Fruit fly (Drosophila melanogaster): ENCODE measurements around the gene COX8.

COX8 gene

dm6 chr3L:21568848-21569372, 29.7 kb upstream of the COX8 start, which contains the start of the genes CRIF and SMC5:
TSS of gene CRIF (minus strand) at chr3L:21568898.
TSS of gene SMC5 (plus strand) at chr3L:21569176.
- TF ChIP-seq Fer3 (tag; optimal IDR thresholded peaks at IDR 0.05), result peak; percentile 46
- peak; percentile 67 for TF ChIP-seq Hr3 (GFP tag; optimal IDR thresholded peaks at IDR 0.05)
- TF ChIP-seq Jarid2 (GFP tag; optimal IDR thresholded peaks at IDR 0.05), result no peak
- peak; percentile 68 for TF ChIP-seq CG15601 (tag; optimal IDR thresholded peaks at IDR 0.05)
- no peak for TF ChIP-seq CG14860 (GFP tag; IDR thresholded peaks at IDR 0.05; ENCODE audit: partially characterized antibody)
- no peak for TF ChIP-seq CG8089 (GFP tag; optimal IDR thresholded peaks at IDR 0.05)
- TF ChIP-seq CG17361 (GFP tag; IDR thresholded peaks at IDR 0.05), result peak; percentile 86
- peak; percentile 48; the same call in 1 of the 2 replicates for TF ChIP-seq CG14441 (GFP tag; IDR thresholded peaks at IDR 0.05)
- no peak for TF ChIP-seq CG14965 (GFP tag; optimal IDR thresholded peaks at IDR 0.05; ENCODE audit: borderline replicate concordance)
- no peak for TF ChIP-seq CG11247 (GFP tag; IDR thresholded peaks at IDR 0.05)
- peak; percentile 70 for TF ChIP-seq CG9817 (tag; optimal IDR thresholded peaks at IDR 0.05)
- no peak for TF ChIP-seq wdn (GFP tag; IDR thresholded peaks at IDR 0.05)
- TF ChIP-seq Myb (GFP tag; optimal IDR thresholded peaks at IDR 0.05), result peak; percentile 43
- peak; percentile 88 for TF ChIP-seq lilli (GFP tag; optimal IDR thresholded peaks at IDR 0.05)
- peak; percentile 70 for TF ChIP-seq Nf-YC (tag; optimal IDR thresholded peaks at IDR 0.05)
- TF ChIP-seq YL-1 (GFP tag; optimal IDR thresholded peaks at IDR 0.05), result peak; percentile 11
- TF ChIP-seq Blimp-1 (GFP tag; optimal IDR thresholded peaks at IDR 0.05), result no peak
- peak in 1 of 3 experiments; percentile 72 for TF ChIP-seq Stat92E (GFP tag; optimal IDR thresholded peaks at IDR 0.05)
- TF ChIP-seq fru (optimal IDR thresholded peaks at IDR 0.05), result no peak
- TF ChIP-seq CG10543 (GFP tag; optimal IDR thresholded peaks at IDR 0.05), result no peak
- TF ChIP-seq CG1832 (GFP tag; optimal IDR thresholded peaks at IDR 0.05), result no peak
- peak; percentile 67 for TF ChIP-seq az2 (GFP tag; optimal IDR thresholded peaks at IDR 0.05)
- TF ChIP-seq Adf1 (GFP tag; IDR thresholded peaks at IDR 0.05), result no peak
- TF ChIP-seq shn (GFP tag; optimal IDR thresholded peaks at IDR 0.05), result peak; percentile 62
- peak in 1 of 2 experiments; percentile 59 for TF ChIP-seq tll (GFP tag; optimal IDR thresholded peaks at IDR 0.05)
- TF ChIP-seq tup (GFP tag; optimal IDR thresholded peaks at IDR 0.05), result no peak
- TF ChIP-seq bigmax (GFP tag; optimal IDR thresholded peaks at IDR 0.05), result no peak
- TF ChIP-seq mam (GFP tag; optimal IDR thresholded peaks at IDR 0.05), result peak; percentile 82
- 0 out of 4 replicates have a peak, but pooled peaks have one; percentile 51 for TF ChIP-seq Dll (GFP tag; IDR thresholded peaks at IDR 0.05; ENCODE audit: partially characterized antibody)
- TF ChIP-seq Six4 (GFP tag; optimal IDR thresholded peaks at IDR 0.05), result peak; percentile 51
- peak; percentile 68 for TF ChIP-seq Chrac-16 (GFP tag; optimal IDR thresholded peaks at IDR 0.05)
- no peak for TF ChIP-seq ham (GFP tag; IDR thresholded peaks at IDR 0.05)
- peak; percentile 20; the same call in 1 of the 2 replicates for TF ChIP-seq Atf6 (GFP tag; IDR thresholded peaks at IDR 0.05)
- TF ChIP-seq CG15479 (GFP tag; optimal IDR thresholded peaks at IDR 0.05), result no peak
- TF ChIP-seq CG6813 (GFP tag; optimal IDR thresholded peaks at IDR 0.05), result no peak
- no peak for TF ChIP-seq psq (GFP tag; optimal IDR thresholded peaks at IDR 0.05)
- TF ChIP-seq sc (optimal IDR thresholded peaks at IDR 0.05), result no peak
- peak; percentile 26 for TF ChIP-seq sc (GFP tag; optimal IDR thresholded peaks at IDR 0.05)
- peak; percentile 9 for TF ChIP-seq CG3065 (GFP tag; optimal IDR thresholded peaks at IDR 0.05)
- peak; percentile 93 for TF ChIP-seq Med (GFP tag)
- TF ChIP-seq ato (GFP tag; IDR thresholded peaks at IDR 0.05; ENCODE audit: partially characterized antibody), result no peak
- no peak for TF ChIP-seq mld (GFP tag; IDR thresholded peaks at IDR 0.05; ENCODE audit: partially characterized antibody)
- TF ChIP-seq CG13894 (tag; optimal IDR thresholded peaks at IDR 0.05), result no peak
- TF ChIP-seq ranshi (GFP tag; IDR thresholded peaks at IDR 0.05), result no peak; the same call in 1 of the 2 replicates
- no peak for TF ChIP-seq CG8765 (GFP tag; IDR thresholded peaks at IDR 0.05)
- TF ChIP-seq CG18599 (GFP tag; optimal IDR thresholded peaks at IDR 0.05), result no peak
- no peak for TF ChIP-seq CG10366 (GFP tag; IDR thresholded peaks at IDR 0.05)
- no peak for TF ChIP-seq Lim3 (GFP tag; IDR thresholded peaks at IDR 0.05)
- no peak for TF ChIP-seq dan (GFP tag; IDR thresholded peaks at IDR 0.05)
- no peak for TF ChIP-seq CG3726 (GFP tag; IDR thresholded peaks at IDR 0.05)

Measured in whole organism, embryonic.